Fruit fly (Drosophila melanogaster) whole organism, pupa: ENCODE data around the gene CG15283.

ENCODE experiments used
- CG10348 ChIP-seq: fragments of 200-800 bp; sonication (Bioruptor generic); IDR thresholded peaks from 2 replicates; pipeline ENCODE4 v1.3.6; 2022; ENCODE audit warnings: missing biosample characterization, missing genetic modification characterization
- CG32121 ChIP-seq: fragments of 200-800 bp; sonication (Bioruptor generic); IDR thresholded peaks from 2 replicates; pipeline ENCODE4 v1.3.6; 2022; ENCODE audit warnings: missing biosample characterization, missing genetic modification characterization
- CG34367 ChIP-seq: fragments of 200-800 bp; sonication (Bioruptor generic); optimal IDR thresholded peaks from 2 replicates; lab custom pipeline; 2018; ENCODE audit warnings: missing biosample characterization, mild to moderate bottlenecking, missing genetic modification characterization
- CG4496 ChIP-seq: fragments of 200-800 bp; sonication (Bioruptor generic); IDR thresholded peaks from 3 replicates; pipeline ENCODE4 v1.3.6; 2022; ENCODE audit warnings: missing biosample characterization, missing genetic modification characterization
- CG8159 ChIP-seq: fragments of 200-800 bp; sonication (Bioruptor generic); optimal IDR thresholded peaks from 3 replicates; lab custom pipeline; 2018; ENCODE audit warnings: missing biosample characterization, mild to moderate bottlenecking, missing genetic modification characterization, moderate library complexity
- CG8301 ChIP-seq: fragments of 200-800 bp; sonication (Bioruptor generic); optimal IDR thresholded peaks from 2 replicates; lab custom pipeline; 2018; ENCODE audit warnings: missing biosample characterization, mild to moderate bottlenecking, missing genetic modification characterization
- CG9948 ChIP-seq: fragments of 200-800 bp; sonication (Bioruptor generic); optimal IDR thresholded peaks from 2 replicates; lab custom pipeline; 2018; ENCODE audit warnings: missing biosample characterization, mild to moderate bottlenecking, missing genetic modification characterization, moderate library complexity
- D1 ChIP-seq: fragments of 200-800 bp; sonication (Bioruptor generic); optimal IDR thresholded peaks from 2 replicates; lab custom pipeline; 2018; ENCODE audit warnings: missing biosample characterization, mild to moderate bottlenecking, missing genetic modification characterization, moderate library complexity
- EcR ChIP-seq: fragments of 200-800 bp; sonication (Bioruptor generic); optimal IDR thresholded peaks from 3 replicates; lab custom pipeline; 2019; ENCODE audit warnings: missing biosample characterization, missing genetic modification characterization, mild to moderate bottlenecking, moderate library complexity, missing genetic modification reagents
- Ets98B ChIP-seq: fragments of 200-800 bp; sonication (Bioruptor generic); IDR thresholded peaks from 2 replicates; pipeline ENCODE4 v1.3.6; 2022; ENCODE audit warnings: missing biosample characterization, missing genetic modification characterization
- Pif1A ChIP-seq: fragments of 200-800 bp; sonication (Bioruptor generic); optimal IDR thresholded peaks from 3 replicates; lab custom pipeline; 2016; ENCODE audit warnings: missing biosample characterization, missing genetic modification characterization
- gl ChIP-seq: fragments of 200-800 bp; sonication (Bioruptor generic); optimal IDR thresholded peaks from 2 replicates; lab custom pipeline; 2018; ENCODE audit warnings: missing biosample characterization, mild to moderate bottlenecking, missing genetic modification characterization
- rn ChIP-seq: fragments of 200-800 bp; sonication (Bioruptor generic); IDR thresholded peaks from 2 replicates; pipeline ENCODE4 v1.3.6; 2022; ENCODE audit warnings: missing biosample characterization, missing genetic modification characterization

DNA sequence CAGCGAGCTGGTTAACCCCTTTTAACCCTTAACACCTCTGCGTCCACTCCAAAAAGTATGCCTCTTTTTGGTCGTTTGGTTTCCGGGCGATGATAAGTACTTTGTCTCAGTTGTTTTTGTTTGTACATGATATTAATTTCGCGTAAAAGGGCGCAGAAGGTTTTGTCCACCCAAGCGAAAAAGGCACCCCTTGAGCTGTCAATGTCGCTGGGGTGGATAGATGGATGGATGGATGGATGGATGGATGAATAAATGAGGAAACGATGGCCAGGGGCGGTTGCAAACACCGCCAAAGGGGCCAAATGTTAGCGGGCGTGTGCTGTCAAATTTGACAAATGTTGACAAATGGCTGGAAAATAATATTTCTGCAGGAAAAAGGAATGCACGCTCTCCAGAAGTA, 4.4 kb upstream of the CG15283 start:
- TF ChIP-seq EcR (GFP tag; lab: Kevin White, UChicago) (no peak), CG32121 (no peak), CG34367 (tag; lab: Kevin White, UChicago) (no peak), CG10348 (GFP tag; lab: Robert Waterston, UW) (no peak), CG8301 (tag; lab: Kevin White, UChicago) (no peak), gl (tag; lab: Kevin White, UChicago) (no peak), CG9948 (tag; lab: Kevin White, UChicago) (no peak), CG4496 (GFP tag; lab: Robert Waterston, UW) (no peak), Pif1A (GFP tag; lab: Kevin White, UChicago) (no peak), rn (GFP tag; lab: Robert Waterston, UW) (no peak), D1 (tag; lab: Kevin White, UChicago) (no peak), CG8159 (tag; lab: Kevin White, UChicago) (no peak), Ets98B (GFP tag; lab: Robert Waterston, UW) (no peak)
